Fruit fly (Drosophila melanogaster) whole organism, embryonic: ENCODE results near the gene SmD1.
A peak's percentile ranks its signal among the peaks of the same experiment; 100 is the strongest.

ENCODE experiments used
- Aef1 ChIP-seq: fragments of 200-800 bp; sonication (Bioruptor generic); IDR thresholded peaks from 3 replicates; pipeline ENCODE4 v1.3.6; 2022; ENCODE audit warnings: missing biosample characterization, missing genetic modification characterization
- BEAF-32 ChIP-seq: fragments of 200-800 bp; sonication (Bioruptor generic); optimal IDR thresholded peaks from 3 replicates; lab custom pipeline; 2017; ENCODE audit warnings: missing biosample characterization, missing genetic modification characterization, mild to moderate bottlenecking, moderate library complexity, missing genetic modification reagents
- C15 ChIP-seq: fragments of 200-800 bp; sonication (Bioruptor generic); IDR thresholded peaks from 3 replicates; pipeline ENCODE4 v1.3.6; 2022; ENCODE audit warnings: missing biosample characterization, missing genetic modification characterization
- CG10274 ChIP-seq: fragments of 200-800 bp; sonication (Bioruptor generic); optimal IDR thresholded peaks from 3 replicates; lab custom pipeline; 2017; ENCODE audit warnings: missing biosample characterization, mild to moderate bottlenecking, missing genetic modification characterization
- CG10366 ChIP-seq: fragments of 200-800 bp; sonication (Bioruptor generic); IDR thresholded peaks from 2 replicates; pipeline ENCODE4 v1.3.6; 2022; ENCODE audit warnings: missing biosample characterization, missing genetic modification characterization
- CG10431 ChIP-seq: fragments of 200-800 bp; sonication (Bioruptor generic); optimal IDR thresholded peaks from 3 replicates; lab custom pipeline; 2018; ENCODE audit warnings: missing biosample characterization, mild to moderate bottlenecking, missing genetic modification characterization
- CG11093 ChIP-seq: fragments of 200-800 bp; sonication (Bioruptor generic); IDR thresholded peaks from 3 replicates; pipeline ENCODE4 v1.3.6; 2022; ENCODE audit warnings: missing biosample characterization, missing genetic modification characterization
- CG13123 ChIP-seq: fragments of 200-800 bp; sonication (Bioruptor generic); optimal IDR thresholded peaks from 2 replicates; lab custom pipeline; 2016; ENCODE audit warnings: missing biosample characterization, missing genetic modification characterization
- CG13296 ChIP-seq: fragments of 200-800 bp; sonication (Bioruptor generic); optimal IDR thresholded peaks from 3 replicates; lab custom pipeline; 2018; ENCODE audit warnings: missing biosample characterization, mild to moderate bottlenecking, missing genetic modification characterization
- CG14014 ChIP-seq: fragments of 200-800 bp; sonication (Bioruptor generic); IDR thresholded peaks from 2 replicates; pipeline ENCODE4 v1.3.6; 2022; ENCODE audit warnings: missing biosample characterization, missing genetic modification characterization
- CG14050 ChIP-seq: fragments of 200-800 bp; sonication (Bioruptor generic); IDR thresholded peaks from 3 replicates; pipeline ENCODE4 v1.3.6; 2022; ENCODE audit warnings: missing biosample characterization, missing genetic modification characterization
- CG14441 ChIP-seq: fragments of 200-800 bp; sonication (Bioruptor generic); IDR thresholded peaks from 2 replicates; pipeline ENCODE4 v1.3.6; 2022; ENCODE audit warnings: missing biosample characterization, missing genetic modification characterization
- CG14710 ChIP-seq: fragments of 200-800 bp; sonication (Bioruptor generic); optimal IDR thresholded peaks from 3 replicates; lab custom pipeline; 2019; ENCODE audit warnings: missing biosample characterization, mild to moderate bottlenecking, missing genetic modification characterization, moderate library complexity
- CG14860 ChIP-seq: fragments of 200-800 bp; sonication (Bioruptor generic); IDR thresholded peaks from 3 replicates; pipeline ENCODE4 v1.3.6; 2022; ENCODE audit warnings: missing biosample characterization, missing genetic modification characterization; ENCODE audit not compliant: partially characterized antibody
- CG17359 ChIP-seq: fragments of 200-800 bp; sonication (Bioruptor generic); optimal IDR thresholded peaks from 3 replicates; lab custom pipeline; 2018; ENCODE audit warnings: missing biosample characterization, mild to moderate bottlenecking, missing genetic modification characterization, moderate library complexity
- CG30431 ChIP-seq: fragments of 200-800 bp; sonication (Bioruptor generic); optimal IDR thresholded peaks from 2 replicates; lab custom pipeline; 2017; ENCODE audit warnings: missing biosample characterization, missing genetic modification characterization
- CG31224 ChIP-seq: fragments of 200-800 bp; sonication (Bioruptor generic); IDR thresholded peaks from 2 replicates; pipeline ENCODE4 v1.3.6; 2022; ENCODE audit warnings: missing biosample characterization, missing genetic modification characterization
- CG4404 ChIP-seq: fragments of 200-800 bp; sonication (Bioruptor generic); IDR thresholded peaks from 2 replicates; pipeline ENCODE4 v1.3.6; 2022; ENCODE audit warnings: missing biosample characterization, missing genetic modification characterization
- CG7745 ChIP-seq: fragments of 200-800 bp; sonication (Bioruptor generic); optimal IDR thresholded peaks from 2 replicates; lab custom pipeline; 2018; ENCODE audit warnings: missing biosample characterization, mild to moderate bottlenecking, missing genetic modification characterization, moderate library complexity
- CG8765 ChIP-seq: fragments of 200-800 bp; sonication (Bioruptor generic); IDR thresholded peaks from 2 replicates; pipeline ENCODE4 v1.3.6; 2022; ENCODE audit warnings: missing biosample characterization, missing genetic modification characterization
- Dp ChIP-seq: fragments of 200-800 bp; sonication (Bioruptor generic); optimal IDR thresholded peaks from 2 replicates; lab custom pipeline; 2018; ENCODE audit warnings: missing biosample characterization, mild to moderate bottlenecking, missing genetic modification characterization, moderate library complexity
- Ets97D ChIP-seq: fragments of 200-800 bp; sonication (Bioruptor generic); optimal IDR thresholded peaks from 3 replicates; lab custom pipeline; 2016; ENCODE audit warnings: missing biosample characterization, missing genetic modification characterization
- Gsc ChIP-seq: fragments of 200-800 bp; sonication (Bioruptor generic); IDR thresholded peaks from 2 replicates; pipeline ENCODE4 v1.3.6; 2022; ENCODE audit warnings: missing biosample characterization, missing genetic modification characterization
- H15 ChIP-seq: fragments of 200-800 bp; sonication (Bioruptor generic); IDR thresholded peaks from 3 replicates; pipeline ENCODE4 v1.3.6; 2022; ENCODE audit warnings: missing biosample characterization, missing genetic modification characterization
- Hr39 ChIP-seq: fragments of >200 bp; optimal IDR thresholded peaks from 2 replicates; lab custom pipeline; 2017
- Jarid2 ChIP-seq: fragments of 200-800 bp; sonication (Bioruptor generic); optimal IDR thresholded peaks from 3 replicates; lab custom pipeline; 2017; ENCODE audit warnings: mild to moderate bottlenecking, missing biosample characterization, missing genetic modification reagents, missing genetic modification characterization
- Lpt ChIP-seq: fragments of >200 bp; optimal IDR thresholded peaks from 2 replicates; lab custom pipeline; 2018; ENCODE audit warnings: missing biosample characterization, missing genetic modification characterization
- NK7.1 ChIP-seq: fragments of 200-800 bp; sonication (Bioruptor generic); optimal IDR thresholded peaks from 3 replicates; lab custom pipeline; 2016; ENCODE audit warnings: missing biosample characterization, missing genetic modification characterization
- Nf-YA ChIP-seq: fragments of 200-800 bp; sonication (Bioruptor generic); IDR thresholded peaks from 2 replicates; pipeline ENCODE4 v1.3.6; 2022; ENCODE audit warnings: missing biosample characterization, missing genetic modification characterization
- Sox100B ChIP-seq: fragments of 200-800 bp; sonication (Bioruptor generic); optimal IDR thresholded peaks from 3 replicates; lab custom pipeline; 2018; ENCODE audit warnings: missing biosample characterization, mild to moderate bottlenecking, missing genetic modification characterization
- Usf ChIP-seq: fragments of 200-800 bp; sonication (Bioruptor generic); optimal IDR thresholded peaks from 2 replicates; lab custom pipeline; 2017; ENCODE audit warnings: missing genotype, missing biosample characterization, missing genetic modification characterization
- Xrp1 ChIP-seq: fragments of 200-800 bp; sonication (Bioruptor generic); IDR thresholded peaks from 2 replicates; pipeline ENCODE4 v1.3.6; 2022; ENCODE audit warnings: missing biosample characterization, missing genetic modification characterization
- ap ChIP-seq: fragments of 200-800 bp; sonication (Bioruptor generic); IDR thresholded peaks from 2 replicates; pipeline ENCODE4 v1.3.6; 2022; ENCODE audit warnings: missing biosample characterization, missing genetic modification characterization
- chinmo ChIP-seq: fragments of 200-800 bp; sonication (Bioruptor generic); IDR thresholded peaks from 4 replicates; pipeline ENCODE4 v1.3.6; 2022; ENCODE audit warnings: missing biosample characterization, missing genetic modification characterization; ENCODE audit not compliant: partially characterized antibody
- ci ChIP-seq: fragments of 200-800 bp; sonication (Bioruptor generic); IDR thresholded peaks from 3 replicates; pipeline ENCODE4 v1.3.6; 2022; ENCODE audit warnings: missing biosample characterization, missing genetic modification characterization
- dysf ChIP-seq: fragments of 200-800 bp; sonication (Bioruptor generic); IDR thresholded peaks from 3 replicates; pipeline ENCODE4 v1.3.6; 2022; ENCODE audit warnings: missing biosample characterization, missing genetic modification characterization
- emc ChIP-seq: fragments of 200-800 bp; sonication (Bioruptor generic); optimal IDR thresholded peaks from 2 replicates; lab custom pipeline; 2016; ENCODE audit warnings: missing biosample characterization, missing genetic modification characterization
- gcm2 ChIP-seq: fragments of 200-800 bp; sonication (Bioruptor generic); optimal IDR thresholded peaks from 2 replicates; lab custom pipeline; 2016; ENCODE audit warnings: missing biosample characterization, missing genetic modification characterization
- gsb ChIP-seq: fragments of 200-800 bp; sonication (Bioruptor generic); IDR thresholded peaks from 2 replicates; pipeline ENCODE4 v1.3.6; 2022; ENCODE audit warnings: missing biosample characterization, missing genetic modification characterization
- lab ChIP-seq: fragments of 200-800 bp; sonication (Bioruptor generic); optimal IDR thresholded peaks from 3 replicates; lab custom pipeline; 2017; ENCODE audit warnings: missing biosample characterization, missing genetic modification characterization, mild to moderate bottlenecking, moderate library complexity, missing genetic modification reagents
- lmd ChIP-seq: fragments of 200-800 bp; sonication (Bioruptor generic); IDR thresholded peaks from 2 replicates; pipeline ENCODE4 v1.3.6; 2022; ENCODE audit warnings: missing biosample characterization, missing genetic modification characterization
- nau ChIP-seq: fragments of 200-800 bp; sonication (Bioruptor generic); optimal IDR thresholded peaks from 3 replicates; lab custom pipeline; 2017; ENCODE audit warnings: missing biosample characterization, mild to moderate bottlenecking, missing genetic modification characterization, missing genetic modification reagents
- phol ChIP-seq: fragments of 200-800 bp; sonication (Bioruptor generic); optimal IDR thresholded peaks from 3 replicates; lab custom pipeline; 2018; ENCODE audit warnings: missing biosample characterization, mild to moderate bottlenecking, missing genetic modification characterization, moderate library complexity
- prd ChIP-seq, 3 experiments: fragments of >200 bp in 2 of 3; fragments of 200-800 bp in 1 of 3; sonication (Bioruptor generic) in 1 of 3; optimal IDR thresholded peaks in 2 of 3; IDR thresholded peaks in 1 of 3; 2 replicates in 2 of 3; 3 replicates in 1 of 3; pipeline versions ENCODE4 v1.3.6 to Lab custom; 2017 to 2022; ENCODE audit warnings: missing biosample characterization in 1 of 3, missing genetic modification characterization in 1 of 3
- rib ChIP-seq: fragments of 200-800 bp; sonication (Bioruptor generic); IDR thresholded peaks from 2 replicates; pipeline ENCODE4 v1.3.6; 2022; ENCODE audit warnings: missing biosample characterization, missing genetic modification characterization
- tll ChIP-seq, 2 experiments: fragments of 200-800 bp in 1 of 2; fragments of >200 bp in 1 of 2; sonication (Bioruptor generic) in 1 of 2; optimal IDR thresholded peaks; 2 replicates each; lab custom pipeline; 2017 to 2019; ENCODE audit warnings: missing biosample characterization in 2 of 2, missing genetic modification characterization in 2 of 2, mild to moderate bottlenecking in 1 of 2, moderate library complexity in 1 of 2
- wdn ChIP-seq: fragments of 200-800 bp; sonication (Bioruptor generic); IDR thresholded peaks from 2 replicates; pipeline ENCODE4 v1.3.6; 2022; ENCODE audit warnings: missing biosample characterization, missing genetic modification characterization
- zf30C ChIP-seq: fragments of 200-800 bp; sonication (Bioruptor generic); optimal IDR thresholded peaks from 3 replicates; lab custom pipeline; 2018; ENCODE audit warnings: missing biosample characterization, mild to moderate bottlenecking, missing genetic modification characterization
- zfh1 ChIP-seq: fragments of 200-800 bp; sonication (Bioruptor generic); IDR thresholded peaks from 3 replicates; pipeline ENCODE4 v1.3.6; 2022; ENCODE audit warnings: missing biosample characterization, missing genetic modification characterization

Gene SmD1

DNA sequence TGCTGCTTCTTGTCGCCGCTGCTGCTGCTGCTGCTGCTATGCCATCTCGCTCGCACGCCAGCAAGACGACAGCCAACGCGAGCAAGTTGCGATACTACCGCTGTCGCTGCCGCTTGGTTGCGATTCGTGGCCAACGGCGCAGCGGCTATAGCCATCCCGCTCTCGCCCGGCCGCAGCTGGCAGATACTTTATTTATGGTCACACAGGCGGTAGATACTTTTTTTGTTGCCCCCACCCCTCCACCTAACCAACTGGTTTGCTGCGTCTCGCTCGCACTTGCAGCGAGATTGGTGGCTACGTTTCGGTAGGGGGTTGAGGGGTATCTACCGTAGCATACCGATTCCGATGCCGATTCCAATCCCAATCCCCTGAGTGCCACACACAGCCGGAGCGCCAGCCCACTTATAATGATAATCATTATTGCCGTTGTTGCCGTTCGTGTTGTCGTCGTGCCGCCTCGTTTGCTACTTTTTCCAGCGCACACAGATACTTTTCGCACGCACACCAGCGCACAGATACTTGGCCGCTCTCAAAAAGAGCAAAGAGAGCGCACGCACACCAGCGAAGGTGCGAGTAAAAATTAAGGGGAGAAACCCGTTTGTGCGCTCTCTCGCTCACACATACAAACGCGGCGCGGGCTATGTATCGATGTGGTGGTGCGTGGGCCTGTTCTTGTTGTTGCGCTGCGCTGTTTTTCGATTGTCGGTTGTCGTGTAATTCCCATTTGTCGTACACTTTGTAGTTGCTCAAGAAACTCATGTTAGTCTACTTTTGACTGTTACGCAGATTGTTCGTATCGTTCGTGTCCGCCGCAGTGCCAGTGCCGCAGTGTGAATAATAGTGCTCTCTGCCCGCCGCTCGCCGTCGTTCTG lies 41.3 kb downstream of the SmD1 start, which contains the start of gene mirr (continued):
- TF ChIP-seq CG30431 (GFP tag; lab: Kevin White, UChicago) (no peak), CG14050 (GFP tag; lab: Robert Waterston, UW) (no peak), phol (no peak), NK7.1 (no peak), chinmo (GFP tag; lab: Robert Waterston, UW) (peak; percentile 92; the same call in 3 of the 4 replicates), CG13123 (GFP tag; lab: Kevin White, UChicago) (no peak), C15 (no peak), rib (GFP tag; lab: Robert Waterston, UW) (0 out of 2 replicates have a peak, but pooled peaks have one; percentile 9), Aef1 (GFP tag; lab: Robert Waterston, UW) (peak; percentile 48), gcm2 (GFP tag; lab: Kevin White, UChicago) (no peak), emc (no peak), ap (no peak), lmd (GFP tag; lab: Robert Waterston, UW) (no peak), CG11093 (GFP tag; lab: Robert Waterston, UW) (no peak), CG13296 (GFP tag; lab: Kevin White, UChicago) (no peak), tll (GFP tag; optimal IDR thresholded peaks at IDR 0.05; lab: Kevin White, UChicago) (peak in 1 of 2 experiments; percentile 56), CG8765 (GFP tag; lab: Robert Waterston, UW) (peak; percentile 60), dysf (GFP tag; lab: Robert Waterston, UW) (no peak), CG10431 (no peak), zfh1 (no peak), Sox100B (GFP tag; lab: Kevin White, UChicago) (no peak), CG14860 (GFP tag; lab: Robert Waterston, UW) (0 out of 3 replicates have a peak, but pooled peaks have one; percentile 13), Nf-YA (GFP tag; lab: Robert Waterston, UW) (peak; percentile 99), Xrp1 (no peak), Hr39 (lab: Kevin White, UChicago) (no peak), CG4404 (GFP tag; lab: Robert Waterston, UW) (no peak), CG31224 (GFP tag; lab: Robert Waterston, UW) (no peak; the same call in 1 of the 2 replicates), Ets97D (GFP tag; lab: Kevin White, UChicago) (no peak), Dp (GFP tag; lab: Kevin White, UChicago) (no peak), Gsc (GFP tag; lab: Robert Waterston, UW) (no peak), CG14014 (GFP tag; lab: Robert Waterston, UW) (no peak), gsb (GFP tag; lab: Robert Waterston, UW) (no peak), CG17359 (no peak), Jarid2 (GFP tag; lab: Kevin White, UChicago) (peak; percentile 69), prd (optimal IDR thresholded peaks at IDR 0.05; lab: Kevin White, UChicago) (no peak), prd (GFP tag; IDR thresholded peaks at IDR 0.05; lab: Robert Waterston, UW) (peak; percentile 34; the same call in 2 of the 3 replicates), ci (peak; percentile 68; the same call in 2 of the 3 replicates), Lpt (no peak), nau (GFP tag; lab: Kevin White, UChicago) (peak; percentile 61), BEAF-32 (no peak), CG10366 (GFP tag; lab: Robert Waterston, UW) (no peak), Usf (GFP tag; lab: Kevin White, UChicago) (no peak), lab (GFP tag; lab: Kevin White, UChicago) (no peak), wdn (GFP tag; lab: Robert Waterston, UW) (no peak), CG10274 (GFP tag; lab: Kevin White, UChicago) (no peak), CG14710 (tag; lab: Kevin White, UChicago) (no peak), CG7745 (tag; lab: Kevin White, UChicago) (peak; percentile 27), CG14441 (GFP tag; lab: Robert Waterston, UW) (no peak), H15 (GFP tag; lab: Robert Waterston, UW) (no peak), zf30C (GFP tag; lab: Kevin White, UChicago) (no peak)
